Worm (Caenorhabditis elegans) whole organism, L3 larva: Measurements from ENCODE around the gene K01A11.1.

Experiments used
- R02D3.7 ChIP-seq: fragments of 150-350 bp; optimal IDR thresholded peaks from 2 replicates; lab custom pipeline; 2014; ENCODE audit warnings: missing biosample characterization, missing genetic modification characterization
- ZK546.5 ChIP-seq: sonication (generic microtip); optimal IDR thresholded peaks from 2 replicates; lab custom pipeline; 2017; ENCODE audit warnings: missing biosample characterization, missing genetic modification characterization
- aly-2 ChIP-seq: fragments of 150-350 bp; optimal IDR thresholded peaks from 2 replicates; lab custom pipeline; 2014; ENCODE audit warnings: missing biosample characterization, missing genetic modification characterization
- ama-1 ChIP-seq: fragments of 150-350 bp; optimal IDR thresholded peaks from 2 replicates; lab custom pipeline; 2018
- ceh-16 ChIP-seq: sonication (generic microtip); optimal IDR thresholded peaks from 2 replicates; lab custom pipeline; 2017; ENCODE audit warnings: missing biosample characterization, missing genetic modification characterization
- ceh-28 ChIP-seq: fragments of 150-350 bp; optimal IDR thresholded peaks from 2 replicates; lab custom pipeline; 2014; ENCODE audit warnings: missing biosample characterization, missing genetic modification reagents, missing genetic modification characterization
- ceh-82 ChIP-seq: fragments of 150-350 bp; optimal IDR thresholded peaks from 2 replicates; lab custom pipeline; 2014; ENCODE audit warnings: missing biosample characterization, missing genetic modification characterization
- ceh-9 ChIP-seq: sonication (generic microtip); optimal IDR thresholded peaks from 2 replicates; lab custom pipeline; 2018; ENCODE audit warnings: missing biosample characterization, missing genetic modification characterization
- daf-12 ChIP-seq: fragments of 150-350 bp; optimal IDR thresholded peaks from 2 replicates; lab custom pipeline; 2014; ENCODE audit warnings: missing biosample characterization, missing genetic modification reagents, missing genetic modification characterization
- egl-27 ChIP-seq: sonication (generic microtip); optimal IDR thresholded peaks from 4 replicates; lab custom pipeline; 2017; ENCODE audit warnings: missing biosample characterization, missing genetic modification reagents, missing genetic modification characterization
- egl-5 ChIP-seq: fragments of 150-350 bp; optimal IDR thresholded peaks from 2 replicates; lab custom pipeline; 2017; ENCODE audit warnings: missing biosample characterization, missing genetic modification reagents, missing genetic modification characterization, inconsistent platforms
- elt-1 ChIP-seq: fragments of 150-350 bp; optimal IDR thresholded peaks from 2 replicates; lab custom pipeline; 2014; ENCODE audit warnings: missing biosample characterization, missing genetic modification characterization
- elt-2 ChIP-seq: sonication (generic microtip); optimal IDR thresholded peaks from 2 replicates; lab custom pipeline; 2016; ENCODE audit warnings: missing genetic modification reagents, mild to moderate bottlenecking, missing genetic modification characterization, missing compliant biosample characterization
- elt-3 ChIP-seq, 3 experiments: fragments of 150-350 bp in 1 of 3; sonication (generic microtip) in 2 of 3; optimal IDR thresholded peaks; 2 replicates in 2 of 3; 4 replicates in 1 of 3; lab custom pipeline; 2014 to 2017; ENCODE audit warnings: missing biosample characterization in 3 of 3, missing genetic modification characterization in 3 of 3
- eor-1 ChIP-seq, 2 experiments: fragments of 150-350 bp; optimal IDR thresholded peaks; 2 replicates each; lab custom pipeline; 2014 to 2018; ENCODE audit warnings: missing biosample characterization in 2 of 2, missing genetic modification characterization in 2 of 2
- fkh-10 ChIP-seq: sonication (generic microtip); optimal IDR thresholded peaks from 2 replicates; lab custom pipeline; 2017; ENCODE audit warnings: missing biosample characterization, missing genetic modification reagents, missing genetic modification characterization
- fkh-2 ChIP-seq: fragments of 150-350 bp; optimal IDR thresholded peaks from 2 replicates; lab custom pipeline; 2014; ENCODE audit warnings: missing biosample characterization, missing genetic modification reagents, missing genetic modification characterization
- fos-1 ChIP-seq: fragments of 150-350 bp; optimal IDR thresholded peaks from 2 replicates; lab custom pipeline; 2014; ENCODE audit warnings: missing biosample characterization, missing genetic modification characterization
- hmg-11 ChIP-seq: sonication (generic microtip); optimal IDR thresholded peaks from 2 replicates; lab custom pipeline; 2016; ENCODE audit warnings: missing genetic modification characterization, missing compliant biosample characterization
- jun-1 ChIP-seq: fragments of 150-350 bp; optimal IDR thresholded peaks from 2 replicates; lab custom pipeline; 2014; ENCODE audit warnings: missing biosample characterization, missing genetic modification reagents, missing genetic modification characterization
- lin-15B ChIP-seq: fragments of 150-350 bp; optimal IDR thresholded peaks from 2 replicates; lab custom pipeline; 2014; ENCODE audit warnings: missing biosample characterization, missing genetic modification characterization
- lin-39 ChIP-seq: fragments of 150-350 bp; optimal IDR thresholded peaks from 2 replicates; lab custom pipeline; 2018; ENCODE audit warnings: missing biosample characterization, missing genetic modification reagents, missing genetic modification characterization
- lsy-12 ChIP-seq: sonication (generic microtip); optimal IDR thresholded peaks from 2 replicates; lab custom pipeline; 2016; ENCODE audit warnings: mild to moderate bottlenecking, missing genetic modification characterization, missing compliant biosample characterization
- mdl-1 ChIP-seq: fragments of 150-350 bp; optimal IDR thresholded peaks from 2 replicates; lab custom pipeline; 2014; ENCODE audit warnings: missing biosample characterization, missing genetic modification characterization
- mml-1 ChIP-seq: fragments of 150-350 bp; sonication (generic microtip); optimal IDR thresholded peaks from 3 replicates; lab custom pipeline; 2014; ENCODE audit warnings: missing biosample characterization, missing genetic modification characterization
- nfya-1 ChIP-seq: sonication (generic microtip); optimal IDR thresholded peaks from 2 replicates; lab custom pipeline; 2017; ENCODE audit warnings: missing genetic modification characterization, mild to moderate bottlenecking, missing compliant biosample characterization, antibody characterized with exemption, moderate library complexity; ENCODE audit not compliant: insufficient read depth
- nhr-11 ChIP-seq: fragments of 150-350 bp; optimal IDR thresholded peaks from 2 replicates; lab custom pipeline; 2014; ENCODE audit warnings: missing biosample characterization, missing genetic modification characterization
- nhr-12 ChIP-seq: fragments of 150-350 bp; optimal IDR thresholded peaks from 2 replicates; lab custom pipeline; 2014; ENCODE audit warnings: missing biosample characterization, missing genetic modification characterization
- nhr-23 ChIP-seq: fragments of 150-350 bp; optimal IDR thresholded peaks from 2 replicates; lab custom pipeline; 2014; ENCODE audit warnings: missing biosample characterization, missing genetic modification reagents, missing genetic modification characterization
- nhr-237 ChIP-seq: fragments of 150-350 bp; optimal IDR thresholded peaks from 2 replicates; lab custom pipeline; 2014; ENCODE audit warnings: missing biosample characterization, missing genetic modification characterization
- nhr-25 ChIP-seq: sonication (generic microtip); optimal IDR thresholded peaks from 2 replicates; lab custom pipeline; 2017; ENCODE audit warnings: missing biosample characterization, missing genetic modification characterization
- nhr-28 ChIP-seq: fragments of 150-350 bp; optimal IDR thresholded peaks from 2 replicates; lab custom pipeline; 2014; ENCODE audit warnings: missing biosample characterization, missing genetic modification characterization
- nhr-43 ChIP-seq: sonication (generic microtip); optimal IDR thresholded peaks from 2 replicates; lab custom pipeline; 2016; ENCODE audit warnings: mild to moderate bottlenecking, missing genetic modification characterization, missing compliant biosample characterization; ENCODE audit not compliant: poor library complexity, severe bottlenecking
- nhr-67 ChIP-seq: fragments of 150-350 bp; optimal IDR thresholded peaks from 2 replicates; lab custom pipeline; 2014; ENCODE audit warnings: missing biosample characterization, missing genetic modification characterization
- nhr-76 ChIP-seq: fragments of 150-350 bp; sonication (generic microtip); optimal IDR thresholded peaks from 5 replicates; lab custom pipeline; 2014; ENCODE audit warnings: missing biosample characterization, missing genetic modification characterization
- nhr-77 ChIP-seq: fragments of 150-350 bp; optimal IDR thresholded peaks from 2 replicates; lab custom pipeline; 2014; ENCODE audit warnings: missing biosample characterization, missing genetic modification characterization
- pha-4 ChIP-seq: fragments of 150-350 bp; optimal IDR thresholded peaks from 2 replicates; lab custom pipeline; 2014; ENCODE audit warnings: missing biosample characterization, missing genetic modification reagents, missing genetic modification characterization
- pqm-1 ChIP-seq: fragments of 150-350 bp; optimal IDR thresholded peaks from 2 replicates; lab custom pipeline; 2017; ENCODE audit warnings: missing biosample characterization, missing genetic modification characterization, inconsistent platforms
- sea-2 ChIP-seq: fragments of 150-350 bp; sonication (generic microtip); optimal IDR thresholded peaks from 4 replicates; lab custom pipeline; 2014; ENCODE audit warnings: missing biosample characterization, missing genetic modification reagents, missing genetic modification characterization
- skn-1 ChIP-seq: fragments of 150-350 bp; optimal IDR thresholded peaks from 2 replicates; lab custom pipeline; 2014; ENCODE audit warnings: missing biosample characterization, missing genetic modification characterization
- snpc-4 ChIP-seq: fragments of 150-350 bp; optimal IDR thresholded peaks from 2 replicates; lab custom pipeline; 2014; ENCODE audit warnings: missing biosample characterization, missing genetic modification characterization
- tbx-2 ChIP-seq: sonication (generic microtip); optimal IDR thresholded peaks from 2 replicates; lab custom pipeline; 2016; ENCODE audit warnings: mild to moderate bottlenecking, missing genetic modification characterization, missing compliant biosample characterization
- unc-39 ChIP-seq: sonication (generic microtip); optimal IDR thresholded peaks from 4 replicates; lab custom pipeline; 2017; ENCODE audit warnings: missing biosample characterization, missing genetic modification characterization
- unc-62 ChIP-seq: fragments of 150-350 bp; sonication (generic microtip); optimal IDR thresholded peaks from 4 replicates; lab custom pipeline; 2014; ENCODE audit warnings: missing biosample characterization, missing genetic modification reagents, missing genetic modification characterization
- zag-1 ChIP-seq: fragments of 150-350 bp; optimal IDR thresholded peaks from 2 replicates; lab custom pipeline; 2014; ENCODE audit warnings: missing biosample characterization, missing genetic modification characterization
- ztf-11 ChIP-seq: fragments of 150-350 bp; optimal IDR thresholded peaks from 2 replicates; lab custom pipeline; 2014; ENCODE audit warnings: missing biosample characterization, missing genetic modification characterization
- ztf-4 ChIP-seq: fragments of 150-350 bp; optimal IDR thresholded peaks from 2 replicates; lab custom pipeline; 2014; ENCODE audit warnings: missing biosample characterization, missing genetic modification characterization

Gene K01A11.1

ce11 chrIII:3475014-3475413 lies 43.7 kb upstream of the K01A11.1 start:
- TF ChIP-seq fkh-2 (tag; lab: Kevin White, UChicago) (no peak), pqm-1 (tag; lab: Kevin White, UChicago) (peak; percentile 68), unc-39 (tag; lab: Kevin White, UChicago) (no peak), jun-1 (no peak), elt-2 (peak; percentile 38), elt-3 (tag; optimal IDR thresholded peaks at IDR 0.05; lab: Kevin White, UChicago) (no peak)

- TF ChIP-seq nhr-28 (tag; lab: Kevin White, UChicago): no peak
- TF ChIP-seq daf-12 (tag; lab: Kevin White, UChicago): no peak
- no peak for TF ChIP-seq fkh-2 (tag; lab: Kevin White, UChicago)
- TF ChIP-seq nhr-77 (tag; lab: Kevin White, UChicago): no peak
- peak; percentile 50 for TF ChIP-seq lin-39
- TF ChIP-seq elt-1: no peak
- no peak for TF ChIP-seq ama-1 (lab: Kevin White, UChicago)
- TF ChIP-seq unc-62: no peak
- no peak for TF ChIP-seq elt-3 (tag; optimal IDR thresholded peaks at IDR 0.05; lab: Kevin White, UChicago)
- no peak for TF ChIP-seq fos-1 (tag; lab: Kevin White, UChicago)
- TF ChIP-seq nfya-1: peak; percentile 68
- no peak for TF ChIP-seq ZK546.5 (tag; lab: Kevin White, UChicago)
- no peak for TF ChIP-seq nhr-11
- no peak for TF ChIP-seq zag-1 (tag; lab: Kevin White, UChicago)
- TF ChIP-seq unc-39 (tag; lab: Kevin White, UChicago): no peak
- no peak for TF ChIP-seq skn-1
- no peak for TF ChIP-seq ztf-4 (tag; lab: Kevin White, UChicago)
- TF ChIP-seq elt-2: peak; percentile 31
- no peak for TF ChIP-seq mdl-1 (tag; lab: Kevin White, UChicago)
- TF ChIP-seq sea-2 (GFP tag; lab: Kevin White, UChicago): no peak
- no peak for TF ChIP-seq nhr-43 (tag; lab: Kevin White, UChicago)
- TF ChIP-seq lsy-12 (tag; lab: Kevin White, UChicago): no peak
- TF ChIP-seq fkh-10: no peak
- no peak for TF ChIP-seq jun-1
- no peak for TF ChIP-seq tbx-2 (tag; lab: Kevin White, UChicago)
- no peak for TF ChIP-seq R02D3.7
- TF ChIP-seq ceh-82 (tag; lab: Kevin White, UChicago): no peak
- peak; percentile 48 for TF ChIP-seq pqm-1 (tag; lab: Kevin White, UChicago)
- peak; percentile 81 for TF ChIP-seq hmg-11
- TF ChIP-seq nhr-76 (tag; lab: Kevin White, UChicago): no peak
- TF ChIP-seq nhr-25 (tag; lab: Kevin White, UChicago): peak; percentile 83
- peak; percentile 44 for TF ChIP-seq nhr-23 (tag; lab: Kevin White, UChicago)
- no peak for TF ChIP-seq ceh-9 (tag; lab: Kevin White, UChicago)
- no peak for TF ChIP-seq mml-1
- no peak for TF ChIP-seq aly-2 (tag; lab: Kevin White, UChicago)
- no peak for TF ChIP-seq snpc-4 (tag; lab: Kevin White, UChicago)
- TF ChIP-seq ztf-11: no peak
- TF ChIP-seq lin-15B (tag; lab: Kevin White, UChicago): peak; percentile 48
- TF ChIP-seq ceh-28 (tag; lab: Kevin White, UChicago): peak; percentile 50
- TF ChIP-seq egl-5: no peak
- no peak for TF ChIP-seq egl-27 (tag; lab: Kevin White, UChicago)
- TF ChIP-seq ceh-16 (tag; lab: Kevin White, UChicago): no peak
- peak; percentile 45 for TF ChIP-seq pha-4 (tag; lab: Kevin White, UChicago)
- TF ChIP-seq nhr-237 (tag; lab: Kevin White, UChicago): no peak
- TF ChIP-seq nhr-12 (tag; lab: Kevin White, UChicago): no peak
- TF ChIP-seq nhr-67 (tag; lab: Kevin White, UChicago): no peak
- TF ChIP-seq eor-1 (tag; optimal IDR thresholded peaks at IDR 0.05; lab: Kevin White, UChicago): no peak
Observed at ce11 chrIII:3471403-3472053, 40.2 kb upstream of the K01A11.1 start, which contains the start of gene rsu-1. Gene rsu-1 (plus strand): TSS chrIII:3472003.
